Fruit fly (Drosophila melanogaster): ENCODE results near the gene CG6420.

DNA sequence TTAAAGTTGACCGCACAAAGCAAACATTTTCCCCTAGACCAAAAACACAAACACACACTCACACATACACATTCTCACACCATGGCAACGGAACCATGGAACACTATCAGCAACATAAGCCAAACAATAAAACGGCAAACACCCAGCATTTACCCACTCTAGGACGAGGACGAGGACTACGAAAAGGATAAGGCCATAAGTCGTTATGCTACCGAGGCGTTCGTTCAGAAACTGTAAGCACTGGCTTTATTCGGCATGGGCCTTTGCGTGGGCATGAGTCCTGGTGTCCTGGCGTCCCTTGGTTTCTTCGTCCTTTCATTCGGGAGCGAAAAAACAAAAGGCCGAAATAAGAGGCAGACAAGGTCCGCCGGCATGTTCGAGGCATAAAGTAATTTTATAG is 54.7 kb downstream of the CG6420 start:
- TF ChIP-seq CG9705 (GFP tag; optimal IDR thresholded peaks at IDR 0.05) (no peak), fru (GFP tag; optimal IDR thresholded peaks at IDR 0.05) (no peak), usp (GFP tag; optimal IDR thresholded peaks at IDR 0.05) (no peak), ey (GFP tag; optimal IDR thresholded peaks at IDR 0.05) (no peak), CrebA (GFP tag; optimal IDR thresholded peaks at IDR 0.05; ENCODE audit: borderline replicate concordance) (no peak), Rel (GFP tag; optimal IDR thresholded peaks at IDR 0.05) (no peak), Rel (tag; optimal IDR thresholded peaks at IDR 0.05) (no peak), Jra (GFP tag; optimal IDR thresholded peaks at IDR 0.05) (no peak), Hr78 (GFP tag; optimal IDR thresholded peaks at IDR 0.05) (no peak), CG32264 (GFP tag; optimal IDR thresholded peaks at IDR 0.05) (no peak), Mio (GFP tag; optimal IDR thresholded peaks at IDR 0.05) (no peak), lola (GFP tag; optimal IDR thresholded peaks at IDR 0.05) (no peak)

Data from whole organism, wandering third instar larva.